Worm (Caenorhabditis elegans) whole organism, late embryonic: ENCODE measurements around the gene glr-8.

Source experiments
- C08G9.2 ChIP-seq: sonication (generic microtip); optimal IDR thresholded peaks from 2 replicates; lab custom pipeline; 2016; ENCODE audit warnings: mild to moderate bottlenecking, missing genetic modification characterization, moderate library complexity, missing compliant biosample characterization
- K09A11.1 ChIP-seq: sonication (generic microtip); optimal IDR thresholded peaks from 2 replicates; lab custom pipeline; 2017; ENCODE audit warnings: antibody characterized with exemption, mild to moderate bottlenecking, missing genetic modification characterization, missing compliant biosample characterization; ENCODE audit not compliant: insufficient read depth
- Y22D7AL.16 ChIP-seq: sonication (generic microtip); optimal IDR thresholded peaks from 2 replicates; lab custom pipeline; 2016; ENCODE audit warnings: missing genetic modification characterization, missing compliant biosample characterization
- ahr-1 ChIP-seq: sonication (generic microtip); optimal IDR thresholded peaks from 2 replicates; lab custom pipeline; 2016; ENCODE audit warnings: missing genetic modification characterization, missing compliant biosample characterization
- ama-1 ChIP-seq: fragments of 150-350 bp; optimal IDR thresholded peaks from 2 replicates; lab custom pipeline; 2014
- ceh-2 ChIP-seq: sonication (generic microtip); optimal IDR thresholded peaks from 2 replicates; lab custom pipeline; 2016; ENCODE audit warnings: missing genotype, missing genetic modification characterization, missing compliant biosample characterization
- ceh-30 ChIP-seq: fragments of 150-350 bp; optimal IDR thresholded peaks from 2 replicates; lab custom pipeline; 2014; ENCODE audit warnings: missing biosample characterization, missing genetic modification characterization
- ceh-34 ChIP-seq: sonication (generic microtip); optimal IDR thresholded peaks from 2 replicates; lab custom pipeline; 2016; ENCODE audit warnings: mild to moderate bottlenecking, missing genetic modification characterization, missing compliant biosample characterization
- ceh-48 ChIP-seq: sonication (generic microtip); optimal IDR thresholded peaks from 2 replicates; lab custom pipeline; 2016; ENCODE audit warnings: missing genetic modification characterization, inconsistent platforms, missing compliant biosample characterization
- ceh-6 ChIP-seq: fragments of 200-800 bp; sonication (Bioruptor generic); optimal IDR thresholded peaks from 2 replicates; lab custom pipeline; 2018; ENCODE audit warnings: mild to moderate bottlenecking, missing genetic modification characterization, missing compliant biosample characterization
- che-1 ChIP-seq: sonication (generic microtip); optimal IDR thresholded peaks from 2 replicates; lab custom pipeline; 2016; ENCODE audit warnings: mild to moderate bottlenecking, missing genetic modification characterization, missing compliant biosample characterization
- dmd-4 ChIP-seq: sonication (generic microtip); optimal IDR thresholded peaks from 2 replicates; lab custom pipeline; 2016; ENCODE audit warnings: borderline replicate concordance, missing genetic modification characterization, missing compliant biosample characterization
- dve-1 ChIP-seq: sonication (generic microtip); optimal IDR thresholded peaks from 2 replicates; lab custom pipeline; 2017; ENCODE audit warnings: antibody characterized with exemption, mild to moderate bottlenecking, missing genetic modification characterization, missing compliant biosample characterization
- elt-2 ChIP-seq: sonication (generic microtip); optimal IDR thresholded peaks from 2 replicates; lab custom pipeline; 2016; ENCODE audit warnings: missing genetic modification reagents, missing genetic modification characterization, missing compliant biosample characterization
- elt-4 ChIP-seq: sonication (generic microtip); optimal IDR thresholded peaks from 2 replicates; lab custom pipeline; 2016; ENCODE audit warnings: missing genetic modification characterization, missing compliant biosample characterization
- eyg-1 ChIP-seq: sonication (generic microtip); optimal IDR thresholded peaks from 2 replicates; lab custom pipeline; 2016; ENCODE audit warnings: missing genotype, missing genetic modification characterization, missing compliant biosample characterization
- fax-1 ChIP-seq: sonication (generic microtip); optimal IDR thresholded peaks from 2 replicates; lab custom pipeline; 2016; ENCODE audit warnings: missing genotype, missing genetic modification characterization, missing compliant biosample characterization
- fkh-10 ChIP-seq: fragments of 150-350 bp; optimal IDR thresholded peaks from 2 replicates; lab custom pipeline; 2014; ENCODE audit warnings: missing biosample characterization, missing genetic modification reagents, missing genetic modification characterization
- hlh-15 ChIP-seq: sonication (generic microtip); optimal IDR thresholded peaks from 2 replicates; lab custom pipeline; 2016; ENCODE audit warnings: missing genetic modification characterization, missing compliant biosample characterization
- hlh-30 ChIP-seq: sonication (generic microtip); optimal IDR thresholded peaks from 2 replicates; lab custom pipeline; 2017; ENCODE audit warnings: antibody characterized with exemption, missing genetic modification characterization, missing compliant biosample characterization; ENCODE audit not compliant: insufficient read depth
- hlh-6 ChIP-seq: sonication (generic microtip); optimal IDR thresholded peaks from 2 replicates; lab custom pipeline; 2016; ENCODE audit warnings: missing genotype, missing genetic modification characterization, missing compliant biosample characterization
- hlh-8 ChIP-seq: sonication (generic microtip); optimal IDR thresholded peaks from 2 replicates; lab custom pipeline; 2016; ENCODE audit warnings: missing genotype, missing genetic modification characterization, missing compliant biosample characterization
- lim-6 ChIP-seq: sonication (generic microtip); optimal IDR thresholded peaks from 2 replicates; lab custom pipeline; 2016; ENCODE audit warnings: missing genetic modification characterization, missing compliant biosample characterization
- nhr-11 ChIP-seq: fragments of 150-350 bp; optimal IDR thresholded peaks from 2 replicates; lab custom pipeline; 2014; ENCODE audit warnings: missing biosample characterization, missing genetic modification characterization
- nhr-232 ChIP-seq: sonication (generic microtip); optimal IDR thresholded peaks from 2 replicates; lab custom pipeline; 2016; ENCODE audit warnings: missing genetic modification characterization, missing compliant biosample characterization
- npax-4 ChIP-seq: sonication (generic microtip); optimal IDR thresholded peaks from 2 replicates; lab custom pipeline; 2016; ENCODE audit warnings: missing genetic modification characterization, missing compliant biosample characterization
- odd-2 ChIP-seq: sonication (generic microtip); optimal IDR thresholded peaks from 2 replicates; lab custom pipeline; 2017; ENCODE audit warnings: antibody characterized with exemption, mild to moderate bottlenecking, missing genetic modification characterization, missing compliant biosample characterization
- pag-3 ChIP-seq: sonication (generic microtip); optimal IDR thresholded peaks from 2 replicates; lab custom pipeline; 2016; ENCODE audit warnings: missing compliant biosample characterization, missing genetic modification characterization, borderline replicate concordance
- pax-1 ChIP-seq: fragments of 150-350 bp; optimal IDR thresholded peaks from 2 replicates; lab custom pipeline; 2014; ENCODE audit warnings: missing biosample characterization, missing genetic modification characterization
- pha-2 ChIP-seq: sonication (generic microtip); optimal IDR thresholded peaks from 2 replicates; lab custom pipeline; 2017; ENCODE audit warnings: mild to moderate bottlenecking, missing genetic modification characterization, missing compliant biosample characterization
- pqm-1 ChIP-seq: sonication (generic microtip); optimal IDR thresholded peaks from 2 replicates; lab custom pipeline; 2016; ENCODE audit warnings: missing genetic modification characterization, missing compliant biosample characterization
- rnt-1 ChIP-seq: sonication (generic microtip); optimal IDR thresholded peaks from 2 replicates; lab custom pipeline; 2016; ENCODE audit warnings: missing genetic modification characterization, missing compliant biosample characterization
- sox-2 ChIP-seq: fragments of 200-800 bp; sonication (Bioruptor generic); IDR thresholded peaks from 2 replicates; pipeline ENCODE4 v1.3.6; 2022; ENCODE audit warnings: missing genetic modification reagents, missing genetic modification characterization, missing compliant biosample characterization
- sox-4 ChIP-seq: sonication (generic microtip); optimal IDR thresholded peaks from 2 replicates; lab custom pipeline; 2017; ENCODE audit warnings: mild to moderate bottlenecking, missing genetic modification characterization, inconsistent platforms, missing compliant biosample characterization
- ttx-3 ChIP-seq: sonication (generic microtip); optimal IDR thresholded peaks from 2 replicates; lab custom pipeline; 2016; ENCODE audit warnings: missing genetic modification reagents, missing genetic modification characterization, missing compliant biosample characterization
- unc-42 ChIP-seq: sonication (generic microtip); optimal IDR thresholded peaks from 2 replicates; lab custom pipeline; 2016; ENCODE audit warnings: missing genotype, missing genetic modification characterization, missing compliant biosample characterization
- unc-86 ChIP-seq: sonication (generic microtip); optimal IDR thresholded peaks from 2 replicates; lab custom pipeline; 2016; ENCODE audit warnings: missing genetic modification characterization, missing compliant biosample characterization
- zip-5 ChIP-seq: sonication (generic microtip); optimal IDR thresholded peaks from 2 replicates; lab custom pipeline; 2016; ENCODE audit warnings: missing genetic modification characterization, missing compliant biosample characterization
- ztf-16 ChIP-seq: sonication (generic microtip); optimal IDR thresholded peaks from 2 replicates; lab custom pipeline; 2017; ENCODE audit warnings: missing genetic modification characterization, missing compliant biosample characterization

glr-8 gene

DNA sequence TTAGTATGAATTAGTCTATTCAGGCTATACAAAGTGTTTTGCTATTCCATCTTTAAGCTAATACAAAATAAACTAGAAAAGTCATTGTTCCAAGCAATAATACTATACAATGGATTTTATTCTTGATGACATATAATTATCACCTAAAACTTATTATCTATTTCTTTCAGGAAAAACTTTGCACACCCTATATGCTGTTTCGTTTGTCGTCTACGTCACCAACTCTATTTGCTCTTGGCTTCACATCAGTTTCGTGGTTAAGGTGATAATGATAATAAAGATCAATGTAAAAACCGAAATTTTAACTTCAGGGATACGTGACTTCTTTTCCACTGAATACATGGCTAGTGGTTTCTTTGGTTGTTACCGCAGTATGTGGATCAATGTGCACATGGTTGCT lies 43.3 kb upstream of the glr-8 start:
- no peak for TF ChIP-seq ceh-48
- no peak for TF ChIP-seq pag-3 (tag; lab: Kevin White, UChicago)
- TF ChIP-seq ztf-16 (tag; lab: Kevin White, UChicago): no peak
- TF ChIP-seq K09A11.1 (tag; lab: Kevin White, UChicago): no peak
- TF ChIP-seq fax-1 (tag; lab: Kevin White, UChicago): no peak
- no peak for TF ChIP-seq odd-2
- TF ChIP-seq hlh-30 (tag; lab: Kevin White, UChicago): no peak
- TF ChIP-seq dmd-4 (tag; lab: Kevin White, UChicago): no peak
- no peak for TF ChIP-seq sox-2
- no peak for TF ChIP-seq unc-86 (tag; lab: Kevin White, UChicago)
- TF ChIP-seq lim-6 (tag; lab: Kevin White, UChicago): no peak
- no peak for TF ChIP-seq ama-1 (lab: Kevin White, UChicago)
- no peak for TF ChIP-seq dve-1 (tag; lab: Kevin White, UChicago)
- no peak for TF ChIP-seq che-1 (tag; lab: Kevin White, UChicago)
- TF ChIP-seq hlh-6 (tag; lab: Kevin White, UChicago): no peak

DNA sequence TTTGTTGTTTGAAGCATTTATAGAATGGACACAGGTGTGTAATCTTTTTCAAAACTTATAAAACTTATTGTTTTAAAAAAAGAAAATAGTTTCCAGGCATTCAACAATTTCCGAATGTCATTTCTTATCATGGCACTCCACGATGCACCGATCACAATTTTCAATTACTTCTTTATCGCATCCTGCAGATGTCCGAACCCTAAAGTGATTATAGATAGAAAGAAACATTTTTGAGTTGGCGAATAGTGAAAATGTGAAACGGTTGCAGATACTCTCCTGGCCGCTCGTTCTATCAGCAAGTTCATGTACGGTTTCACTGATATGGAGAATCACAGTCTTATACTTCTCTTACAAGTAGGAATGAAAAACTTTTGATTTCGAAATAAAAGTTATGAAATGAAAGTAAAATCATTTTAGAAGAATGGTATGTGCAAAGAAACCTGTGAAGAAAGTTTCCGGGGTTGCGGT lies 42.8 kb upstream of the glr-8 start, which contains the start of gene C15B12.2:
TSS of gene C15B12.2 (plus strand) at position 418 of the 468 bp plus-strand sequence.
- TF ChIP-seq hlh-15 (tag; lab: Kevin White, UChicago): no peak
- no peak for TF ChIP-seq eyg-1 (tag; lab: Kevin White, UChicago)
- no peak for TF ChIP-seq C08G9.2 (tag; lab: Kevin White, UChicago)
- no peak for TF ChIP-seq npax-4 (tag; lab: Kevin White, UChicago)
- TF ChIP-seq sox-4 (tag; lab: Kevin White, UChicago): no peak
- no peak for TF ChIP-seq pax-1 (tag; lab: Kevin White, UChicago)
- no peak for TF ChIP-seq fax-1 (tag; lab: Kevin White, UChicago)
- no peak for TF ChIP-seq rnt-1
- no peak for TF ChIP-seq ceh-30 (tag; lab: Kevin White, UChicago)
- TF ChIP-seq elt-2 (tag; lab: Kevin White, UChicago): no peak
- no peak for TF ChIP-seq pha-2
- no peak for TF ChIP-seq ahr-1 (tag; lab: Kevin White, UChicago)

DNA sequence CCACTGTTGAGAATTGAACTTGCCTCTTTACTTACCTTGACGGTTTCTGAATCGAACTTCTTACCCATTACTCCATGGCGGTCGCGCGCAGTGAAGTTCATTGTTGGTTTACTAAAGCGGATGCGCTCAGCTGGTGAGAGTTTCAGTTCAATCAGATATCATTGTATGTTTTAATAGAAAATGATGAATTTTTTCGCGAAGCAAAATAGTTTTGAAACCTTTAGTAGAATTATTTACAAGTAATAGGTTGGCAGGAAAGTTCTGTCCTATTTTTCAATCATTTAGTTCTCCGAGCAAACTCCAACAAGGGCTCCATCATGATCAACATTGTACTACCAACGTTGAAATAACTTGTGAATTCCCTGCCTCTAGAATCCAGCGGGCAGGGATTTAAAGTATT lies 38.3 kb upstream of the glr-8 start, which contains the start of gene C15B12.3:
TSS of gene C15B12.3 (minus strand) at position 101 of the 400 bp plus-strand sequence.
- no peak for TF ChIP-seq ceh-6 (GFP tag; lab: Kevin White, UChicago)

DNA sequence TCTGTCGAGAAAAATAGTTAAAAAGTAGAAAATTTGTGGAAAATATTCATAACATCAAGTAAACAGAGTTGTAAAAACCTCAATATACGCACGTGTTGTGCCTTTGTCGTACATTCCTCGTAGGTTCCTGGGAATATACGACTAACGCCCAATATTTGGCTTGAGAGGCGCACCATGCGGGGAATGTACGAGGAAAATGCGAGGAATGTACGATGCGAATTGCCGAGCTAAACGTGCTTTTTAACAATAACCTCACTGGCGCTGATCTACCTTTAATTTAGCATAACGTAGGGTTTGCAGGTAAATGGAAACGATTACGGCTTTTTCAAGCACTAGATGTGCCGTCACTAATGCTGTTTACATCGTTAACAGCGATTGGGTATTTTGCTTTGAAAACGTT lies 37.3 kb upstream of the glr-8 start, which contains the start of gene C15B12.9:
TSS of gene C15B12.9 (plus strand) at position 301 of the 400 bp plus-strand sequence.
- TF ChIP-seq zip-5 (no peak), nhr-232 (tag; lab: Kevin White, UChicago) (no peak), ttx-3 (no peak), hlh-15 (tag; lab: Kevin White, UChicago) (no peak), C08G9.2 (tag; lab: Kevin White, UChicago) (no peak), elt-4 (tag; lab: Kevin White, UChicago) (no peak), dve-1 (tag; lab: Kevin White, UChicago) (no peak), ceh-2 (tag; lab: Kevin White, UChicago) (no peak), nhr-11 (no peak), K09A11.1 (tag; lab: Kevin White, UChicago) (no peak), ceh-48 (no peak), fkh-10 (GFP tag; lab: Kevin White, UChicago) (no peak), hlh-8 (tag; lab: Kevin White, UChicago) (no peak), ahr-1 (tag; lab: Kevin White, UChicago) (no peak), Y22D7AL.16 (tag; lab: Kevin White, UChicago) (no peak), ceh-34 (tag; lab: Kevin White, UChicago) (no peak), pqm-1 (tag; lab: Kevin White, UChicago) (no peak), unc-42 (tag; lab: Kevin White, UChicago) (no peak)
